Fruit fly (Drosophila melanogaster): Measurements from ENCODE around the gene CG13795.

dm6 chr2L:7744739-7745138 is 18.6 kb upstream of the CG13795 start, which contains the start of gene CG7214:
- TF ChIP-seq CG8478 (optimal IDR thresholded peaks at IDR 0.05), result no peak
- TF ChIP-seq CTCF (optimal IDR thresholded peaks at IDR 0.05), result no peak
